Worm (Caenorhabditis elegans) whole organism, late embryonic: ENCODE measurements around the gene Y71H2AR.2.

Source experiments
- F13H6.1 ChIP-seq: sonication (generic microtip); optimal IDR thresholded peaks from 2 replicates; lab custom pipeline; 2016; ENCODE audit warnings: missing genetic modification characterization, missing compliant biosample characterization
- ceh-9 ChIP-seq: sonication (generic microtip); optimal IDR thresholded peaks from 2 replicates; lab custom pipeline; 2016; ENCODE audit warnings: mild to moderate bottlenecking, missing genetic modification characterization, inconsistent platforms, missing compliant biosample characterization
- dve-1 ChIP-seq: sonication (generic microtip); optimal IDR thresholded peaks from 2 replicates; lab custom pipeline; 2017; ENCODE audit warnings: antibody characterized with exemption, mild to moderate bottlenecking, missing genetic modification characterization, missing compliant biosample characterization
- hlh-6 ChIP-seq: sonication (generic microtip); optimal IDR thresholded peaks from 2 replicates; lab custom pipeline; 2016; ENCODE audit warnings: missing genotype, missing genetic modification characterization, missing compliant biosample characterization
- nhr-232 ChIP-seq: sonication (generic microtip); optimal IDR thresholded peaks from 2 replicates; lab custom pipeline; 2016; ENCODE audit warnings: missing genetic modification characterization, missing compliant biosample characterization
- pha-4 ChIP-seq: fragments of 150-350 bp; optimal IDR thresholded peaks from 2 replicates; lab custom pipeline; 2018; ENCODE audit warnings: missing biosample characterization, missing genetic modification reagents, missing genetic modification characterization
- ttx-3 ChIP-seq: sonication (generic microtip); optimal IDR thresholded peaks from 2 replicates; lab custom pipeline; 2016; ENCODE audit warnings: missing genetic modification reagents, missing genetic modification characterization, missing compliant biosample characterization
- unc-86 ChIP-seq: sonication (generic microtip); optimal IDR thresholded peaks from 2 replicates; lab custom pipeline; 2016; ENCODE audit warnings: missing genetic modification characterization, missing compliant biosample characterization

DNA sequence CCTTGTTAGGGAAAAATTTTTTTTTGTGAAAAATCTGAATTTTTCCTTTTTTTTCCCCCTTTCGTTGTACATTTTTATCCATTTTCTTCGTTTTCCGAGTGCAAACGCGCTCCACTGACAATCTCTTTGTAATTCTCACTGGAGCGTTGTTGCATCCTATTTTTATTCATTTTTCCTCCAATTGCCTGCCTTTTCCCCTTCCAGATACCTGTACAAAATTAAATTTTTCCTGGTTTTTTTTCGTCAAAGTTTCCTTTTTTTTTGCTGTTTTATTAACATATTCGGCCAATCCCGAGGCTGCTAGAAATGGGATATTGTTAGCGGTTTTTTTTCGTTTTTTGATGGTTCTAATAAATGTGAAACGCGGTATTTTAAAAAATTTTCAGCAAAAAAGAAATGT lies 29.3 kb downstream of the Y71H2AR.2 start:
- no peak for TF ChIP-seq unc-86 (tag; lab: Kevin White, UChicago)
- TF ChIP-seq dve-1, result no peak
- TF ChIP-seq ceh-9 (tag; lab: Kevin White, UChicago), result no peak
- no peak for TF ChIP-seq hlh-6 (tag; lab: Kevin White, UChicago)
- no peak for TF ChIP-seq pha-4 (tag; lab: Kevin White, UChicago)
- TF ChIP-seq nhr-232 (tag; lab: Kevin White, UChicago), result no peak
- TF ChIP-seq ttx-3, result no peak
- TF ChIP-seq F13H6.1 (tag; lab: Kevin White, UChicago), result no peak
